Fruit fly (Drosophila melanogaster) whole organism, wandering third instar larva: ENCODE measurements around the gene CG4390.

Experiments used
- GATAd ChIP-seq: sonication (Bioruptor generic); optimal IDR thresholded peaks from 2 replicates; lab custom pipeline; 2016; ENCODE audit warnings: missing biosample characterization, missing genetic modification characterization
- OdsH ChIP-seq: fragments of 200-800 bp; sonication (Bioruptor generic); optimal IDR thresholded peaks from 2 replicates; lab custom pipeline; 2016; ENCODE audit warnings: missing biosample characterization, mild to moderate bottlenecking, missing genetic modification characterization
- br ChIP-seq: fragments of 200-800 bp; sonication (Bioruptor generic); optimal IDR thresholded peaks from 2 replicates; lab custom pipeline; 2016; ENCODE audit warnings: missing biosample characterization, missing genetic modification characterization
- dl ChIP-seq, 2 experiments: fragments of 175-275, 200-275 bp in 1 of 2; fragments of 200-275 bp in 1 of 2; sonication (Bioruptor generic); optimal IDR thresholded peaks; lab custom pipeline; 2018; ENCODE audit warnings: mild to moderate bottlenecking in 2 of 2, missing biosample characterization in 2 of 2, missing genetic modification characterization in 2 of 2, moderate library complexity in 2 of 2; ENCODE audit not compliant: partially characterized antibody in 2 of 2, insufficient read depth in 1 of 2
- ey ChIP-seq: fragments of 200-800 bp; sonication (Bioruptor generic); optimal IDR thresholded peaks from 2 replicates; lab custom pipeline; 2016; ENCODE audit warnings: missing biosample characterization, missing genetic modification characterization
- foxo ChIP-seq, 2 experiments: fragments of 200-800 bp; sonication (Bioruptor generic); optimal IDR thresholded peaks; 2 replicates in 1 of 2; 3 replicates in 1 of 2; lab custom pipeline; 2016 to 2017; ENCODE audit warnings: missing biosample characterization in 2 of 2, missing genetic modification characterization in 2 of 2
- h ChIP-seq: fragments of 200-800 bp; sonication (Bioruptor generic); optimal IDR thresholded peaks from 3 replicates; lab custom pipeline; 2016; ENCODE audit warnings: missing biosample characterization, mild to moderate bottlenecking, missing genetic modification characterization
- psq ChIP-seq: fragments of 200-800 bp; sonication (Bioruptor generic); optimal IDR thresholded peaks from 3 replicates; lab custom pipeline; 2017; ENCODE audit warnings: missing biosample characterization, mild to moderate bottlenecking, missing genetic modification characterization, moderate library complexity
- rgr ChIP-seq: fragments of 200-800 bp; sonication (Bioruptor generic); optimal IDR thresholded peaks from 3 replicates; lab custom pipeline; 2016; ENCODE audit warnings: missing biosample characterization, mild to moderate bottlenecking, missing genetic modification characterization

DNA sequence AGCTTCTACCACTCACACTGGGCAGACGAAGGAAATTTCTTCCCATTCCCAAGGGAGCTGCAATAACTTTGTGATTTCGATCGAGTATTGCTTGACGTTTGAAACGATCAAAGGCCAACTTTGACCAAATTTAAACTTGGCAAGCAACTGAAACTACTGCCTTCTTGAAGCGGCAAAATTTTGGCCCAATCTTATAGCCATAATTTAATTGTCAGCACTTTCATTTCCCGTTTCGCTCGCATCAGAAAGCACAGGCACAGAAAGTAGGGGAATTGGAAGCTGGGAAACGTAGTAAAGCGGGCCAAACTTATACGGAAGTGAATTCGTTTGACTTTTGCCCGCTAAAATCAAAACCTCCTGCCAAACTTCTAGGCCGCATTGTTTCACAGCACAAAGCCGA is at the start of gene CG4390:
- no peak for TF ChIP-seq br (GFP tag; lab: Kevin White, UChicago)
- TF ChIP-seq dl (GFP tag; optimal IDR thresholded peaks at IDR 0.05; lab: Kevin White, UChicago; ENCODE audit: insufficient read depth in 1 of 2, partially characterized antibody in 2 of 2) = no peak
- TF ChIP-seq GATAd (GFP tag; lab: Kevin White, UChicago) = no peak
- TF ChIP-seq ey (GFP tag; lab: Kevin White, UChicago) = no peak
- no peak for TF ChIP-seq psq (GFP tag; lab: Kevin White, UChicago)
- no peak for TF ChIP-seq h
- no peak for TF ChIP-seq foxo (GFP tag; optimal IDR thresholded peaks at IDR 0.05; lab: Kevin White, UChicago)
- TF ChIP-seq OdsH (GFP tag; lab: Kevin White, UChicago) = no peak
- no peak for TF ChIP-seq rgr (GFP tag; lab: Kevin White, UChicago)
